Worm (Caenorhabditis elegans): ENCODE data around the gene C04E6.8.

- TF ChIP-seq mls-2 (tag; optimal IDR thresholded peaks at IDR 0.05) (no peak), nhr-237 (tag; optimal IDR thresholded peaks at IDR 0.05) (no peak)
Measured at ce11 chrV:5928006-5928405, 44.4 kb upstream of the C04E6.8 start.
